Worm (Caenorhabditis elegans) whole organism, L2 larva: Measurements from ENCODE around the gene srt-41.

Experiments used
- R02D3.7 ChIP-seq: fragments of 150-350 bp; optimal IDR thresholded peaks from 2 replicates; lab custom pipeline; 2014; ENCODE audit warnings: missing biosample characterization, missing genetic modification characterization
- nhr-129 ChIP-seq: fragments of 150-350 bp; optimal IDR thresholded peaks from 2 replicates; lab custom pipeline; 2014; ENCODE audit warnings: missing biosample characterization, missing genetic modification characterization

DNA sequence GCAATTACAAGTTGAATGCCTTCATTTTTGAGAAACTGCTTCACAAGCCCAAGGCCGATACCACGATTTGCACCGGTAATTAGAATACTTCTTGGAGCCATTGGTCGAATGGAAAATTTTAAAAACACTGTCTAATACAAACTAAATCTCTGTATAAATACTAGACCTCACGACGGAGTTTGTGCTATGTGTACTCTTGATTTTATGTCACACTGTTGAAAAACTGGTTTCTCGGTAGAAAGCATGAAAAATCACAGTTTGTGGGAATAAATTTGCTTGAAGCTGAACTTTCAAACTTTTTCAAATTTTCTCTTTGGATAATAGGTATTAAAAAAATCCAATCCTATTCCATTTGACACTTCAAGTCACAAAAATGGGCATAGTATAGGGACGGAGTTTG is 47.4 kb downstream of the srt-41 start, which contains the start of gene ZK697.14:
- TF ChIP-seq R02D3.7 (tag; lab: Kevin White, UChicago): no peak
- no peak for TF ChIP-seq nhr-129 (tag; lab: Kevin White, UChicago)
